Worm (Caenorhabditis elegans) whole organism, L4 larva: ENCODE results near the gene F09C6.3.

Source experiments
- F26F4.8 ChIP-seq: fragments of 200-800 bp; sonication (Bioruptor generic); conservative IDR thresholded peaks from 2 replicates; pipeline ENCODE4 v1.3.6; 2022; ENCODE audit warnings: missing genetic modification characterization, missing compliant biosample characterization
- R02D3.7 ChIP-seq: fragments of 150-350 bp; sonication (generic microtip); optimal IDR thresholded peaks from 3 replicates; lab custom pipeline; 2014; ENCODE audit warnings: missing biosample characterization, missing genetic modification characterization
- T26A8.4 ChIP-seq: fragments of 200-800 bp; sonication (Bioruptor generic); IDR thresholded peaks from 2 replicates; pipeline ENCODE4 v1.3.6; 2022; ENCODE audit warnings: missing genetic modification characterization, missing compliant biosample characterization
- ZK337.2 ChIP-seq: fragments of 200-800 bp; sonication (Bioruptor generic); IDR thresholded peaks from 2 replicates; pipeline ENCODE4 v1.3.6; 2022; ENCODE audit warnings: missing genetic modification reagents, missing genetic modification characterization, missing compliant biosample characterization
- ZK546.5 ChIP-seq, 2 experiments: sonication (generic microtip); optimal IDR thresholded peaks; 2 replicates each; lab custom pipeline; 2017; ENCODE audit warnings: missing biosample characterization in 2 of 2, missing genetic modification characterization in 2 of 2
- ceh-32 ChIP-seq: sonication (generic microtip); optimal IDR thresholded peaks from 2 replicates; lab custom pipeline; 2016; ENCODE audit warnings: mild to moderate bottlenecking, missing genetic modification characterization, missing compliant biosample characterization; ENCODE audit not compliant: poor library complexity
- cey-2 ChIP-seq: sonication (generic microtip); optimal IDR thresholded peaks from 3 replicates; lab custom pipeline; 2017; ENCODE audit warnings: missing genetic modification characterization, mild to moderate bottlenecking, missing compliant biosample characterization, antibody characterized with exemption, borderline replicate concordance; ENCODE audit not compliant: insufficient read depth
- daf-19 ChIP-seq: fragments of 200-800 bp; sonication (Bioruptor generic); conservative IDR thresholded peaks from 2 replicates; pipeline ENCODE4 v1.3.6; 2022; ENCODE audit warnings: missing genetic modification characterization, missing compliant biosample characterization
- daf-8 ChIP-seq: fragments of 200-800 bp; sonication (Bioruptor generic); IDR thresholded peaks from 2 replicates; pipeline ENCODE4 v1.3.6; 2022; ENCODE audit warnings: missing genetic modification characterization, missing compliant biosample characterization
- dmd-6 ChIP-seq: fragments of 200-800 bp; sonication (Bioruptor generic); IDR thresholded peaks from 2 replicates; pipeline ENCODE4 v1.3.6; 2022; ENCODE audit warnings: missing genetic modification reagents, missing genetic modification characterization, missing compliant biosample characterization
- dve-1 ChIP-seq: sonication (generic microtip); optimal IDR thresholded peaks from 2 replicates; lab custom pipeline; 2017; ENCODE audit warnings: antibody characterized with exemption, mild to moderate bottlenecking, missing genetic modification characterization, missing compliant biosample characterization; ENCODE audit not compliant: insufficient read depth
- egl-43 ChIP-seq: fragments of 200-800 bp; sonication (Bioruptor generic); IDR thresholded peaks from 2 replicates; pipeline ENCODE4 v1.3.6; 2022; ENCODE audit warnings: missing genetic modification reagents, missing genetic modification characterization, missing compliant biosample characterization
- fos-1 ChIP-seq: fragments of 150-350 bp; optimal IDR thresholded peaks from 2 replicates; lab custom pipeline; 2014; ENCODE audit warnings: missing biosample characterization, missing genetic modification characterization
- hlh-30 ChIP-seq: sonication (generic microtip); optimal IDR thresholded peaks from 2 replicates; lab custom pipeline; 2017; ENCODE audit warnings: antibody characterized with exemption, mild to moderate bottlenecking, missing genetic modification characterization, missing compliant biosample characterization; ENCODE audit not compliant: insufficient read depth
- hmg-1.1 ChIP-seq: fragments of 200-800 bp; sonication (Bioruptor generic); IDR thresholded peaks from 2 replicates; pipeline ENCODE4 v1.3.6; 2022; ENCODE audit warnings: missing genetic modification reagents, missing genetic modification characterization, missing compliant biosample characterization
- lin-13 ChIP-seq: fragments of 150-350 bp; optimal IDR thresholded peaks from 2 replicates; lab custom pipeline; 2014; ENCODE audit warnings: missing biosample characterization, missing genetic modification reagents, missing genetic modification characterization
- lsy-2 ChIP-seq, 2 experiments: fragments of 150-350 bp in 1 of 2; sonication (generic microtip) in 1 of 2; optimal IDR thresholded peaks; 2 replicates each; lab custom pipeline; 2014 to 2017; ENCODE audit warnings: missing biosample characterization in 2 of 2, missing genetic modification characterization in 2 of 2
- madf-5 ChIP-seq, 2 experiments: fragments of 200-800 bp; sonication (Bioruptor generic); IDR thresholded peaks; 2 replicates each; pipeline ENCODE4 v1.3.6; 2022; ENCODE audit warnings: missing compliant biosample characterization in 2 of 2, missing genetic modification characterization in 2 of 2
- madf-9 ChIP-seq: fragments of 200-800 bp; sonication (Bioruptor generic); conservative IDR thresholded peaks from 2 replicates; pipeline ENCODE4 v1.3.6; 2022; ENCODE audit warnings: missing genetic modification reagents, missing genetic modification characterization, missing compliant biosample characterization
- mdt-29 ChIP-seq: fragments of 200-800 bp; sonication (Bioruptor generic); IDR thresholded peaks from 2 replicates; pipeline ENCODE4 v1.3.6; 2022; ENCODE audit warnings: missing genetic modification reagents, missing genetic modification characterization, missing compliant biosample characterization
- nhr-10 ChIP-seq: fragments of 150-350 bp; optimal IDR thresholded peaks from 2 replicates; lab custom pipeline; 2014; ENCODE audit warnings: missing biosample characterization, missing genetic modification characterization
- nhr-237 ChIP-seq: sonication (generic microtip); optimal IDR thresholded peaks from 2 replicates; lab custom pipeline; 2017; ENCODE audit warnings: missing biosample characterization, missing genetic modification characterization
- nhr-28 ChIP-seq: fragments of 150-350 bp; optimal IDR thresholded peaks from 2 replicates; lab custom pipeline; 2014; ENCODE audit warnings: missing biosample characterization, missing genetic modification characterization
- nhr-41 ChIP-seq: fragments of 200-800 bp; sonication (Bioruptor generic); IDR thresholded peaks from 2 replicates; pipeline ENCODE4 v1.3.6; 2022; ENCODE audit warnings: missing genetic modification reagents, missing genetic modification characterization, missing compliant biosample characterization
- php-3 ChIP-seq: fragments of 200-800 bp; sonication (Bioruptor generic); IDR thresholded peaks from 2 replicates; pipeline ENCODE4 v1.3.6; 2022; ENCODE audit warnings: missing genetic modification reagents, missing genetic modification characterization, missing compliant biosample characterization
- pqm-1 ChIP-seq: sonication (generic microtip); optimal IDR thresholded peaks from 2 replicates; lab custom pipeline; 2017; ENCODE audit warnings: missing biosample characterization, missing genetic modification characterization
- rbr-2 ChIP-seq: sonication (generic microtip); optimal IDR thresholded peaks from 2 replicates; lab custom pipeline; 2016; ENCODE audit warnings: missing genotype, missing genetic modification characterization, missing compliant biosample characterization
- saeg-2 ChIP-seq: fragments of 200-800 bp; sonication (Bioruptor generic); IDR thresholded peaks from 2 replicates; pipeline ENCODE4 v1.3.6; 2022; ENCODE audit warnings: missing genetic modification reagents, missing genetic modification characterization, missing compliant biosample characterization
- sdz-12 ChIP-seq: fragments of 200-800 bp; sonication (Bioruptor generic); optimal IDR thresholded peaks from 2 replicates; lab custom pipeline; 2018; ENCODE audit warnings: mild to moderate bottlenecking, missing genetic modification characterization, missing compliant biosample characterization
- tag-97 ChIP-seq: fragments of 200-800 bp; sonication (Bioruptor generic); IDR thresholded peaks from 2 replicates; pipeline ENCODE4 v1.3.6; 2022; ENCODE audit warnings: missing genetic modification characterization, missing compliant biosample characterization
- unc-130 ChIP-seq: sonication (generic microtip); optimal IDR thresholded peaks from 2 replicates; lab custom pipeline; 2016; ENCODE audit warnings: missing genetic modification reagents, missing genetic modification characterization, missing compliant biosample characterization
- unc-62 ChIP-seq, 3 experiments: fragments of 150-350 bp in 1 of 3; sonication (generic microtip); optimal IDR thresholded peaks in 2 of 3; peaks in 1 of 3; 1 replicate in 1 of 3; 2 replicates in 2 of 3; lab custom pipeline; 2014 to 2017; ENCODE audit warnings: missing biosample characterization in 3 of 3, missing genetic modification characterization in 3 of 3, missing genetic modification reagents in 3 of 3, missing genotype in 1 of 3
- vab-7 ChIP-seq: fragments of 200-800 bp; sonication (Bioruptor generic); IDR thresholded peaks from 2 replicates; pipeline ENCODE4 v1.3.6; 2022; ENCODE audit warnings: missing genetic modification reagents, missing genetic modification characterization, missing compliant biosample characterization
- zag-1 ChIP-seq: fragments of 150-350 bp; optimal IDR thresholded peaks from 2 replicates; lab custom pipeline; 2014; ENCODE audit warnings: missing biosample characterization, missing genetic modification characterization
- zfp-2 ChIP-seq: sonication (generic microtip); optimal IDR thresholded peaks from 2 replicates; lab custom pipeline; 2016; ENCODE audit warnings: mild to moderate bottlenecking, missing genetic modification characterization, missing compliant biosample characterization
- ztf-7 ChIP-seq: fragments of 150-350 bp; optimal IDR thresholded peaks from 2 replicates; lab custom pipeline; 2014; ENCODE audit warnings: missing biosample characterization, missing genetic modification characterization

Gene F09C6.3

ce11 chrV:16916079-16916478 lies 36.1 kb upstream of the F09C6.3 start, which contains the start of gene F09C6.10:
F09C6.10 (minus strand) TSS chrV:16916179.
- TF ChIP-seq mdt-29 (GFP tag; lab: Robert Waterston, UW) (no peak), hmg-1.1 (no peak), daf-19 (GFP tag; lab: Robert Waterston, UW) (no peak), dmd-6 (GFP tag; lab: Robert Waterston, UW) (no peak), T26A8.4 (GFP tag; lab: Robert Waterston, UW) (no peak), hlh-30 (tag; lab: Kevin White, UChicago) (no peak)
- TF ChIP-seq, all 104 proteins: peak for 0

- no peak for TF ChIP-seq php-3 (GFP tag; lab: Robert Waterston, UW)
- no peak for TF ChIP-seq rbr-2
- no peak for TF ChIP-seq nhr-237
- TF ChIP-seq madf-9 (GFP tag; lab: Robert Waterston, UW), result no peak
- TF ChIP-seq mdt-29 (GFP tag; lab: Robert Waterston, UW), result no peak
- TF ChIP-seq saeg-2 (GFP tag; lab: Robert Waterston, UW), result no peak
- no peak for TF ChIP-seq nhr-10 (tag; lab: Kevin White, UChicago)
- no peak for TF ChIP-seq zag-1
- no peak for TF ChIP-seq T26A8.4 (GFP tag; lab: Robert Waterston, UW)
- TF ChIP-seq sdz-12 (GFP tag; lab: Kevin White, UChicago), result no peak
- no peak for TF ChIP-seq egl-43 (GFP tag; lab: Robert Waterston, UW)
- no peak for TF ChIP-seq lin-13
- no peak for TF ChIP-seq lsy-2 (tag; optimal IDR thresholded peaks at IDR 0.05; lab: Kevin White, UChicago)
- no peak for TF ChIP-seq madf-5 (GFP tag; IDR thresholded peaks at IDR 0.05; lab: Robert Waterston, UW)
- no peak for TF ChIP-seq unc-130 (GFP tag; lab: Kevin White, UChicago)
- no peak for TF ChIP-seq ztf-7 (tag; lab: Kevin White, UChicago)
- no peak for TF ChIP-seq ceh-32 (tag; lab: Kevin White, UChicago)
Observed at ce11 chrV:16911934-16912333, 32.0 kb upstream of the F09C6.3 start, which contains the start of gene nhr-116. nhr-116 (plus strand) TSS chrV:16912234.

- TF ChIP-seq dmd-6 (GFP tag; lab: Robert Waterston, UW) (peak; percentile 54; the same call in 1 of the 2 replicates), nhr-10 (tag; lab: Kevin White, UChicago) (no peak), pqm-1 (tag; lab: Kevin White, UChicago) (peak; percentile 69), nhr-28 (peak; percentile 49)
Observed at ce11 chrV:16911294-16911693, 31.3 kb upstream of the F09C6.3 start.

- no peak for TF ChIP-seq tag-97 (GFP tag; lab: Robert Waterston, UW)
- no peak for TF ChIP-seq ZK546.5 (tag; optimal IDR thresholded peaks at IDR 0.05; lab: Kevin White, UChicago)
- 0 out of 2 replicates have a peak, but pooled peaks have one; percentile 20 for TF ChIP-seq dmd-6 (GFP tag; lab: Robert Waterston, UW)
Observed at ce11 chrV:16910864-16911263, 30.9 kb upstream of the F09C6.3 start.

ce11 chrV:16909871-16910270 lies 29.9 kb upstream of the F09C6.3 start, which contains the start of gene F09C6.16:
F09C6.16 (minus strand) TSS chrV:16909971.
- TF ChIP-seq hmg-1.1 (no peak), lin-13 (no peak), ZK337.2 (GFP tag; lab: Robert Waterston, UW) (no peak), unc-62 (GFP tag; optimal IDR thresholded peaks at IDR 0.05 in 1 of 2; lab: Kevin White, UChicago) (peak in 1 of 2 experiments; percentile 6), unc-62 (tag; optimal IDR thresholded peaks at IDR 0.05; lab: Kevin White, UChicago) (no peak), zfp-2 (no peak)

ce11 chrV:16904612-16905011 lies 24.7 kb upstream of the F09C6.3 start, which contains the start of gene nhr-262:
nhr-262 (plus strand) TSS chrV:16904912.
- TF ChIP-seq ZK337.2 (GFP tag; lab: Robert Waterston, UW) (no peak), cey-2 (no peak), R02D3.7 (tag; lab: Kevin White, UChicago) (no peak), dve-1 (tag; lab: Kevin White, UChicago) (no peak), nhr-41 (GFP tag; lab: Robert Waterston, UW) (no peak), vab-7 (GFP tag; lab: Robert Waterston, UW) (no peak), daf-8 (no peak), fos-1 (no peak), F26F4.8 (GFP tag; lab: Robert Waterston, UW) (no peak)
